Worm (Caenorhabditis elegans): Measurements from ENCODE around the gene nep-8.

ce11 chrII:3395484-3395883, 8.2 kb upstream of the nep-8 start, which contains the start of gene nep-20:
- no peak for TF ChIP-seq T26A5.8 (tag; optimal IDR thresholded peaks at IDR 0.05)
- no peak for TF ChIP-seq egl-18 (GFP tag; IDR thresholded peaks at IDR 0.05)
